Worm (Caenorhabditis elegans) whole organism, L4 larva: ENCODE data around the gene bath-19.

Experiments used
- F10B5.3 ChIP-seq: sonication (generic microtip); optimal IDR thresholded peaks from 2 replicates; lab custom pipeline; 2016; ENCODE audit warnings: mild to moderate bottlenecking, missing genetic modification characterization, missing compliant biosample characterization
- F26F4.8 ChIP-seq: fragments of 200-800 bp; sonication (Bioruptor generic); conservative IDR thresholded peaks from 2 replicates; pipeline ENCODE4 v1.3.6; 2022; ENCODE audit warnings: missing genetic modification characterization, missing compliant biosample characterization
- Y105C5A.15 ChIP-seq: fragments of 200-800 bp; sonication (Bioruptor generic); IDR thresholded peaks from 2 replicates; pipeline ENCODE4 v1.3.6; 2022; ENCODE audit warnings: missing genetic modification characterization, missing compliant biosample characterization
- aha-1 ChIP-seq: fragments of 150-350 bp; peaks from one replicate; lab custom pipeline; 2014; ENCODE audit warnings: missing biosample characterization, missing genetic modification characterization
- arid-1 ChIP-seq: fragments of 200-800 bp; sonication (Bioruptor generic); conservative IDR thresholded peaks from 2 replicates; pipeline ENCODE4 v1.3.6; 2022; ENCODE audit warnings: missing genetic modification reagents, missing genetic modification characterization, missing compliant biosample characterization
- ceh-28 ChIP-seq: fragments of 150-350 bp; optimal IDR thresholded peaks from 2 replicates; lab custom pipeline; 2014; ENCODE audit warnings: missing biosample characterization, missing genetic modification reagents, missing genetic modification characterization
- ceh-32 ChIP-seq: sonication (generic microtip); optimal IDR thresholded peaks from 2 replicates; lab custom pipeline; 2016; ENCODE audit warnings: mild to moderate bottlenecking, missing genetic modification characterization, missing compliant biosample characterization; ENCODE audit not compliant: poor library complexity
- ceh-44 ChIP-seq: fragments of 200-800 bp; sonication (Bioruptor generic); IDR thresholded peaks from 2 replicates; pipeline ENCODE4 v1.3.6; 2022; ENCODE audit warnings: missing genetic modification reagents, missing genetic modification characterization, missing compliant biosample characterization
- ctbp-1 ChIP-seq: fragments of 200-800 bp; sonication (Bioruptor generic); IDR thresholded peaks from 2 replicates; pipeline ENCODE4 v1.3.6; 2022; ENCODE audit warnings: missing genetic modification reagents, missing genetic modification characterization, missing compliant biosample characterization
- daf-8 ChIP-seq: fragments of 200-800 bp; sonication (Bioruptor generic); IDR thresholded peaks from 2 replicates; pipeline ENCODE4 v1.3.6; 2022; ENCODE audit warnings: missing genetic modification characterization, missing compliant biosample characterization
- dmd-9 ChIP-seq: fragments of 200-800 bp; sonication (Bioruptor generic); IDR thresholded peaks from 2 replicates; pipeline ENCODE4 v1.3.6; 2022; ENCODE audit warnings: missing genetic modification reagents, missing genetic modification characterization, missing compliant biosample characterization
- dpl-1 ChIP-seq: fragments of 150-350 bp; optimal IDR thresholded peaks from 2 replicates; lab custom pipeline; 2014; ENCODE audit warnings: missing biosample characterization, missing genetic modification reagents, missing genetic modification characterization
- dve-1 ChIP-seq: sonication (generic microtip); optimal IDR thresholded peaks from 2 replicates; lab custom pipeline; 2017; ENCODE audit warnings: antibody characterized with exemption, mild to moderate bottlenecking, missing genetic modification characterization, missing compliant biosample characterization; ENCODE audit not compliant: insufficient read depth
- egl-43 ChIP-seq: fragments of 200-800 bp; sonication (Bioruptor generic); IDR thresholded peaks from 2 replicates; pipeline ENCODE4 v1.3.6; 2022; ENCODE audit warnings: missing genetic modification reagents, missing genetic modification characterization, missing compliant biosample characterization
- fos-1 ChIP-seq: fragments of 150-350 bp; optimal IDR thresholded peaks from 2 replicates; lab custom pipeline; 2014; ENCODE audit warnings: missing biosample characterization, missing genetic modification characterization
- gei-8 ChIP-seq: fragments of 200-800 bp; sonication (Bioruptor generic); optimal IDR thresholded peaks from 2 replicates; lab custom pipeline; 2018; ENCODE audit warnings: mild to moderate bottlenecking, missing genetic modification characterization, missing compliant biosample characterization
- hif-1 ChIP-seq, 2 experiments: sonication (generic microtip); optimal IDR thresholded peaks; 2 replicates each; lab custom pipeline; 2016 to 2017; ENCODE audit warnings: missing compliant biosample characterization in 2 of 2, missing genetic modification characterization in 2 of 2, missing genetic modification reagents in 2 of 2, missing genotype in 2 of 2, mild to moderate bottlenecking in 1 of 2
- jun-1 ChIP-seq: fragments of 150-350 bp; optimal IDR thresholded peaks from 2 replicates; lab custom pipeline; 2014; ENCODE audit warnings: missing biosample characterization, missing genetic modification reagents, missing genetic modification characterization
- lin-1 ChIP-seq: fragments of 200-800 bp; sonication (Bioruptor generic); IDR thresholded peaks from 2 replicates; pipeline ENCODE4 v1.3.6; 2022; ENCODE audit warnings: missing genetic modification reagents, missing genetic modification characterization, missing compliant biosample characterization
- lin-38 ChIP-seq: fragments of 200-800 bp; sonication (Bioruptor generic); IDR thresholded peaks from 2 replicates; pipeline ENCODE4 v1.3.6; 2022; ENCODE audit warnings: missing genetic modification reagents, missing genetic modification characterization, missing compliant biosample characterization
- lir-3 ChIP-seq: sonication (generic microtip); optimal IDR thresholded peaks from 2 replicates; lab custom pipeline; 2016; ENCODE audit warnings: mild to moderate bottlenecking, missing genetic modification characterization, missing compliant biosample characterization
- madf-5 ChIP-seq, 2 experiments: fragments of 200-800 bp; sonication (Bioruptor generic); IDR thresholded peaks; 2 replicates each; pipeline ENCODE4 v1.3.6; 2022; ENCODE audit warnings: missing compliant biosample characterization in 2 of 2, missing genetic modification characterization in 2 of 2
- madf-9 ChIP-seq: fragments of 200-800 bp; sonication (Bioruptor generic); conservative IDR thresholded peaks from 2 replicates; pipeline ENCODE4 v1.3.6; 2022; ENCODE audit warnings: missing genetic modification reagents, missing genetic modification characterization, missing compliant biosample characterization
- mdt-29 ChIP-seq: fragments of 200-800 bp; sonication (Bioruptor generic); IDR thresholded peaks from 2 replicates; pipeline ENCODE4 v1.3.6; 2022; ENCODE audit warnings: missing genetic modification reagents, missing genetic modification characterization, missing compliant biosample characterization
- mep-1 ChIP-seq: fragments of 150-350 bp; sonication (generic microtip); optimal IDR thresholded peaks from 3 replicates; lab custom pipeline; 2014; ENCODE audit warnings: missing biosample characterization, missing genetic modification characterization
- mes-2 ChIP-seq: sonication (generic microtip); optimal IDR thresholded peaks from 2 replicates; lab custom pipeline; 2016; ENCODE audit warnings: missing genotype, mild to moderate bottlenecking, missing genetic modification characterization, missing compliant biosample characterization; ENCODE audit not compliant: poor library complexity, severe bottlenecking
- nhr-111 ChIP-seq: fragments of 200-800 bp; sonication (Bioruptor generic); optimal IDR thresholded peaks from 2 replicates; lab custom pipeline; 2018; ENCODE audit warnings: mild to moderate bottlenecking, missing genetic modification characterization, missing compliant biosample characterization
- nhr-28 ChIP-seq: fragments of 150-350 bp; optimal IDR thresholded peaks from 2 replicates; lab custom pipeline; 2014; ENCODE audit warnings: missing biosample characterization, missing genetic modification characterization
- nhr-48 ChIP-seq: sonication (generic microtip); optimal IDR thresholded peaks from 2 replicates; lab custom pipeline; 2016; ENCODE audit warnings: mild to moderate bottlenecking, missing genetic modification characterization, missing compliant biosample characterization
- set-16 ChIP-seq: fragments of 200-800 bp; sonication (Bioruptor generic); IDR thresholded peaks from 2 replicates; pipeline ENCODE4 v1.3.6; 2022; ENCODE audit warnings: missing genetic modification reagents, missing genetic modification characterization, missing compliant biosample characterization
- snpc-4 ChIP-seq: fragments of 150-350 bp; optimal IDR thresholded peaks from 2 replicates; lab custom pipeline; 2014; ENCODE audit warnings: missing biosample characterization, missing genetic modification characterization
- spr-1 ChIP-seq: sonication (generic microtip); optimal IDR thresholded peaks from 2 replicates; lab custom pipeline; 2016; ENCODE audit warnings: mild to moderate bottlenecking, missing genetic modification characterization, missing compliant biosample characterization
- spr-3 ChIP-seq: fragments of 200-800 bp; sonication (Bioruptor generic); optimal IDR thresholded peaks from 2 replicates; lab custom pipeline; 2018; ENCODE audit warnings: mild to moderate bottlenecking, missing genetic modification characterization, missing compliant biosample characterization
- zag-1 ChIP-seq: fragments of 150-350 bp; optimal IDR thresholded peaks from 2 replicates; lab custom pipeline; 2014; ENCODE audit warnings: missing biosample characterization, missing genetic modification characterization
- zip-11 ChIP-seq: fragments of 200-800 bp; sonication (Bioruptor generic); IDR thresholded peaks from 2 replicates; pipeline ENCODE4 v1.3.6; 2022; ENCODE audit warnings: missing genetic modification characterization, missing compliant biosample characterization
- zip-2 ChIP-seq: fragments of 150-350 bp; optimal IDR thresholded peaks from 2 replicates; lab custom pipeline; 2014; ENCODE audit warnings: missing biosample characterization, missing genetic modification characterization
- ztf-11 ChIP-seq: fragments of 150-350 bp; optimal IDR thresholded peaks from 2 replicates; lab custom pipeline; 2014; ENCODE audit warnings: missing biosample characterization, missing genetic modification characterization
- ztf-7 ChIP-seq: fragments of 150-350 bp; optimal IDR thresholded peaks from 2 replicates; lab custom pipeline; 2014; ENCODE audit warnings: missing biosample characterization, missing genetic modification characterization

The bath-19 gene

DNA sequence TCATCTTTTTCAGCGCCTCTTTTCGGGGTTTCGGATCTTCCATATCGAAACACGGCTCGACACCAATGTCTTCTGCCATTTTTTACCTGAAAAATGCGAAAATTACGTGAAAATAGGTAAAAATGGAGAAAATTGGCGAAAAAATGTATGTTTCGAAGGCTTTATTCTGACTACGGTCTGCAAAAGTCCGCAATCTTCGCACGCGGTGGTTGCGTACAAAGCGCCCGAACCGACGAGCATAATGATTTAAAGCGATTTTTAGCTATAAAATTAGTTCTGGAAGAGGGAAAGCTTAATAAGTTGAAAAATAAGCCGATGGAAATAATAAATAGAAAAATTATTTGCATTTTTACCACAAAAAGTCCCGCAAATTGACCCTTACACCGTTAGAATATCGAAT, 19.8 kb upstream of the bath-19 start, which contains the start of gene F07E5.5 (continued):
- TF ChIP-seq spr-1 (no peak), dpl-1 (GFP tag; lab: Kevin White, UChicago) (peak; percentile 64), fos-1 (tag; lab: Kevin White, UChicago) (no peak)

DNA sequence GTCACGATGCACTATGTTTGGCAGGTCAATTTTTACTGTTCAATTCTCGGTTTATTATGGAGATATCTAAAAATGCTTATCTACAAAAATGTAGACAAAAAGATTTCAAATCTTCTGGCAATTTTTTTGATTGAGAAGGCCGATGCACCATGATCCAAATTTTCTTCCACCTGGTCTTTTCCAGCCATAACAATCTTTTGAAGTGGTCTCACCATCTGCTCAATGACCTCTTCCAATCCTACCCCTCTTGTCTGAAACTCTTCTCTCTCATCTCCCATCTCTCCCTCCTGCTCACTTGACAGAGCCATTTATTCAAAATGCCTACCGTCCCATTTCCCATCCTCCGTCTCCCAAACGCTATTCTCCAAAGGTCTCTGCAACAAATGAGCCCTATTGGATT, 12.2 kb upstream of the bath-19 start, which contains the start of gene fbxb-35:
fbxb-35 (plus strand) TSS at position 301 of the 400 bp plus-strand sequence.
- TF ChIP-seq jun-1 = no peak
- TF ChIP-seq ztf-11 (tag; lab: Kevin White, UChicago) = no peak
- no peak for TF ChIP-seq daf-8 (GFP tag; lab: Robert Waterston, UW)
- TF ChIP-seq ztf-7 (tag; lab: Kevin White, UChicago) = no peak
- TF ChIP-seq mes-2 (tag; lab: Kevin White, UChicago) = no peak
- no peak for TF ChIP-seq lin-38 (GFP tag; lab: Robert Waterston, UW)
- no peak for TF ChIP-seq egl-43 (GFP tag; lab: Robert Waterston, UW)
- TF ChIP-seq zip-2 (tag; lab: Kevin White, UChicago) = no peak
- no peak for TF ChIP-seq dmd-9 (GFP tag; lab: Robert Waterston, UW)
- no peak for TF ChIP-seq ceh-44 (GFP tag; lab: Robert Waterston, UW)
- TF ChIP-seq F26F4.8 (GFP tag; lab: Robert Waterston, UW) = no peak
- TF ChIP-seq madf-9 (GFP tag; lab: Robert Waterston, UW) = no peak
- TF ChIP-seq lin-1 = no peak
- TF ChIP-seq madf-5 (GFP tag; IDR thresholded peaks at IDR 0.05; lab: Robert Waterston, UW) = no peak
- TF ChIP-seq gei-8 = no peak
- TF ChIP-seq ceh-32 (tag; lab: Kevin White, UChicago) = no peak
- no peak for TF ChIP-seq mdt-29

DNA sequence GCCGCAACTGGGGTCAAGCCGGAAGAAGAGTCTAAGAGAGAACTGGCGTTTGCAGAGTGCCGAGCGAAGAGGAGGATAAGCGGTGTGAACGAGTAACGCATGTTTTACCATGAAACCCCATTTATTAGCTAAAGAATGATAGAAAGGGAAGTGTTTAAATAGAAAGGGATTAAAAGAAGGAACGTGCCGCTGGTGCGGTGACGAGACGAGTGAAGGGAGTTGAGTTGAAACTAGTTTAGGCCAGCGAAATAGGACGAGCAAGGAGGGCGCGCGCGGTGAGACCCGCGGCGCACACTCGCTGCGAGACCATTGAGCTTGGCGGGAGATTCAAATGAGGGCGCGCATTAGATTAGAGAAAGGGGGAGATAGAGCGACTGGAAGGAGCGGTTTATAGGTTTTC, 7.4 kb upstream of the bath-19 start, which contains the start of gene math-1:
math-1 (minus strand) TSS at position 101 of the 400 bp plus-strand sequence.
- peak; percentile 51; the same call in 1 of the 2 replicates for TF ChIP-seq set-16 (GFP tag; lab: Robert Waterston, UW)
- TF ChIP-seq, all 104 proteins: peak for 1; not testable (repeated sequence) for 103

DNA sequence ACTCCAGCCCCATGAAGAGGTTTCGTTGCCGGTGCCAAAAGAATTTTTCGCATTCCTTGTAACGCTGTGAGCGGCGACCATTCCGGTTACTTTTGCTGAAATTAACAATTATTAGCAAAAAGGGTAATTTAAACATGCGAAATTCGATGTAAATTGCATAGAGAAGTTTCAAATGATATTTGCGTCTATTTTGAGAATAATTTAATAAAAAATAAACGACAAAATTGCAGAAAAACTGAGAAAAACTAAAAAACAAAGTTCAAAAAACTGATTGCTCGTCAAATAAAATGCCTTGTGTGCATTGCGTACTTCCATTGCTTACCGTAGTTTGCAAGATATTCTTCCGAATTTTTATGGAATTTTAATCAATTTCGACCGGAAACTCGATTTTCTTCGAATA, 6.3 kb upstream of the bath-19 start, which contains the start of gene bath-24:
bath-24 (minus strand) TSS at position 101 of the 400 bp plus-strand sequence.
- TF ChIP-seq hif-1 (tag; optimal IDR thresholded peaks at IDR 0.05; lab: Kevin White, UChicago) (no peak), ctbp-1 (GFP tag; lab: Robert Waterston, UW) (no peak), Y105C5A.15 (no peak), arid-1 (GFP tag; lab: Robert Waterston, UW) (no peak), ceh-28 (tag; lab: Kevin White, UChicago) (no peak), nhr-28 (tag; lab: Kevin White, UChicago) (no peak), zag-1 (tag; lab: Kevin White, UChicago) (no peak), spr-3 (GFP tag; lab: Kevin White, UChicago) (no peak), dve-1 (no peak), F10B5.3 (tag; lab: Kevin White, UChicago) (no peak), aha-1 (tag; lab: Kevin White, UChicago) (no peak), snpc-4 (tag; lab: Kevin White, UChicago) (no peak), mep-1 (tag; lab: Kevin White, UChicago) (no peak), mdt-29 (no peak), zip-11 (GFP tag; lab: Robert Waterston, UW) (no peak), lir-3 (tag; lab: Kevin White, UChicago) (no peak), set-16 (GFP tag; lab: Robert Waterston, UW) (no peak), nhr-111 (GFP tag; lab: Kevin White, UChicago) (no peak), nhr-48 (no peak)
